Worm (Caenorhabditis elegans): Measurements from ENCODE around the gene F44B9.5.

F44B9.5 gene

DNA sequence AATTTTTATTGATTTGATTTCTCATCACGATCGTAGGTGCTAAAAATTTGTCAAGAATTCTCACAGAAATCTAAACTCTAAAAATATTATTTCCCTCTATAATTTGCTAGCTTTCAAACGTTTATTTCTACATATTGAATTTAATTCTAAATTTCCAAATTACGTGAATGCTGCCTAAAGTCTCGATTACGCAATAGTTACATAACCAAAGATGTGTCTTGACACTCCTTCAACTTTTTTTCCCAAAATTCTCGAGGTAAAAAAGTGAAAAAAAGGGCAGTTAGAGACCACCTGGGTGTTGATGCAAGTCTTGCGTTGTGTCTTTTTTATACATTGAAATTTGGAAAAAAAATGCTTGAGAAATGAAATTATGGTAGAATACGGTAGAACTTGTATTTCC lies 35.5 kb upstream of the F44B9.5 start:
- TF ChIP-seq Y95B8A.8 (GFP tag; IDR thresholded peaks at IDR 0.05), result no peak
- no peak for TF ChIP-seq rcor-1 (GFP tag; IDR thresholded peaks at IDR 0.05)
- no peak for TF ChIP-seq madf-6 (GFP tag; IDR thresholded peaks at IDR 0.05)
- TF ChIP-seq ztf-25 (GFP tag; IDR thresholded peaks at IDR 0.05), result no peak
- no peak for TF ChIP-seq fkh-3 (tag; optimal IDR thresholded peaks at IDR 0.05)
- no peak for TF ChIP-seq nfya-2 (GFP tag; IDR thresholded peaks at IDR 0.05)

DNA sequence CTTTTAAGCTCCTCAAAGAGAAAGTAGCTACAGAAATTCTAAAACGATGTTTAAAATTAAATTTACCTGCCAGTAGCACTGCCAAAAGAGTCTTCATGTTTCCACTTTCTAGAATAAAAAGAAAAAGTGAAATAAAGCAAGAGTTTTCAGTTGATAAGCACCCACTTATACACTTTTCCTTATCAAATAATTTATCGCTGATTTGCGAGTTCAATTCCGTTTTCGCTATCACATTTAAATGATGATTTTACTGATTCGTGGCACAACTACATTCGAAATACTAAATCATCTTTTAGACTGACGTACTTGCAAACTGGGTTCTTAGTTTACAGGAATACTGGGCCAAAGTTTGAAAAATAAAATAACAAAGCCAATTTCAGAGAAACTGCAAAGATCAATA lies 34.6 kb upstream of the F44B9.5 start, which contains the start of gene K12H4.7:
TSS of gene K12H4.7 (minus strand) at position 138 of the 400 bp plus-strand sequence.
- TF ChIP-seq F23B12.7 (tag; optimal IDR thresholded peaks at IDR 0.05; ENCODE audit: insufficient read depth) (no peak), let-607 (tag; optimal IDR thresholded peaks at IDR 0.05) (peak; percentile 6 to 61), let-526 (GFP tag; IDR thresholded peaks at IDR 0.05) (no peak), ets-4 (GFP tag; optimal IDR thresholded peaks at IDR 0.05) (peak; percentile 31), F49E8.2 (tag; optimal IDR thresholded peaks at IDR 0.05; ENCODE audit: insufficient read depth) (no peak), nhr-80 (tag; optimal IDR thresholded peaks at IDR 0.05) (peak; percentile 64), ceh-40 (GFP tag; IDR thresholded peaks at IDR 0.05) (no peak), ztf-28 (GFP tag; IDR thresholded peaks at IDR 0.05) (no peak), egl-44 (GFP tag; IDR thresholded peaks at IDR 0.05) (no peak)

ce11 chrIII:8047412-8047811 lies 31.1 kb upstream of the F44B9.5 start, which contains the start of gene K12H4.2:
K12H4.2 (plus strand) TSS chrIII:8047712.
- no peak for TF ChIP-seq ztf-22 (GFP tag; optimal IDR thresholded peaks at IDR 0.05)

DNA sequence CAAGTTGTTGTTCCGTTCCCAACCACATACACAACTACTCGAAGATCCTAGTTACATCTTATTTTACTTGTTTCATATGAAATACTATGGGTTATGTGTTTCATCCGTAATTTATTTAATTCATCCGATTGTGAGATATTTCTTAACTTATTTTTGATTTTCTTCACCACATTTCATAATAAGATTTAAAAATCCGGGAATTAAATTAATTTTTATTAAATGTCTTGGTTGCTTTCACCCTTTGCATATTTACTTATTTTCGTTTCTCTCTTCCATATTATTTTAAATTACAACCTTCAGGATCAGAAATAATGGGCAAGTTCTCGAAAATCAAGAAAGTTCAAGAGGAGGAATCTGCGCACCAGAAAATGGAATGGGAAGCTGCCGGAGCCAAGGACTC lies 29.4 kb upstream of the F44B9.5 start, which contains the start of gene K12H4.3:
TSS of gene K12H4.3 (plus strand) at position 301 of the 400 bp plus-strand sequence.
- TF ChIP-seq lsy-27 (tag; optimal IDR thresholded peaks at IDR 0.05; ENCODE audit: borderline replicate concordance, insufficient read depth) (no peak), atf-7 (tag; optimal IDR thresholded peaks at IDR 0.05) (no peak), ekl-4 (GFP tag; IDR thresholded peaks at IDR 0.05) (no peak)

DNA sequence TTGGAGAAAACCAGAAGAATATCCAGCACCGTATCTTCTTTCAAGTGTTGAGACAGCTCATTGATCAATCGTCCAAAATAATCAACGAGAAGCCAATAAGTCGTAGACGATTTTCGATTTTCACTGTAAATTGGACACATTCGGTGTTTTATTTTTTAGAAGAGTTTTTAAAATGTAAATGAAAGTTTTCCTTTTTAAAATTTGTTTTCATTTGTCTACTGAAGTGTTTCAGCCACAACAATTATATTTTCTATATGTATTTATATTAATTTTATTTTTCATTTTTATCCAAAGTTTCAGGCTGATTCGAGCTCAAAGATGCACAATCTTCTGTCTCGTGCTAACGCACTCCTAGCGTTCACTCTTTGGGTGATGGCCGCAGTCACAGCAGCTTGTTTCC lies 28.4 kb upstream of the F44B9.5 start, which contains the start of gene spcs-3:
TSS of gene spcs-3 (plus strand) at position 301 of the 400 bp plus-strand sequence.
- TF ChIP-seq B0336.3 (GFP tag; IDR thresholded peaks at IDR 0.05), result 0 out of 2 replicates have a peak, but pooled peaks have one; percentile 22
- no peak for TF ChIP-seq madf-6 (GFP tag; IDR thresholded peaks at IDR 0.05)

DNA sequence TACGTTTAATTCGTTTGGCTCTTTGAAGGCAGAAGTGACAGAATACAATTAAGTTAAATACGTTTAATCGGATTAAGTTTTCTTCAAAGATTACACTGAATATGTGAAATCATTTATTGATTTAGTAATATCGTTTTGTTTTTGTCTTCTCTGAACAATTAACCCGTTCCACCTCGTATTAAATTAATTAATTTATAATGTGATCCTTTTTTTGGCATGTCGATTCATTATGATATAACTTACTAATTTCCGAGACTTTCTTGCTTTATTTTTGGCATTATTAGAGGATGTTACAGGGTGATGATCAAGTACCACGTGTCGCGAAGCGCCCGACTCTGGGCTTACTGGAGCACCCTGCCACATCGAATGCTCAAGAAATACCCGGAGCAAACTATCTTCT lies 27.8 kb upstream of the F44B9.5 start, which contains the start of gene K12H4.5:
TSS of gene K12H4.5 (plus strand) at position 301 of the 400 bp plus-strand sequence.
- no peak for TF ChIP-seq aptf-2 (GFP tag; conservative IDR thresholded peaks at IDR 0.05)
- TF ChIP-seq snpc-1.1 (tag; optimal IDR thresholded peaks at IDR 0.05; ENCODE audit: insufficient read depth), result no peak
- no peak for TF ChIP-seq hrde-1 (tag; optimal IDR thresholded peaks at IDR 0.05; ENCODE audit: borderline replicate concordance)
- TF ChIP-seq ccch-3 (GFP tag; optimal IDR thresholded peaks at IDR 0.05), result no peak
- TF ChIP-seq nfyb-1 (GFP tag; IDR thresholded peaks at IDR 0.05), result no peak
- TF ChIP-seq sea-2 (GFP tag; IDR thresholded peaks at IDR 0.05), result no peak
- TF ChIP-seq ztf-6 (GFP tag; IDR thresholded peaks at IDR 0.05), result no peak
- TF ChIP-seq zfh-2 (GFP tag; conservative IDR thresholded peaks at IDR 0.05), result no peak
- TF ChIP-seq rec-8 (tag; optimal IDR thresholded peaks at IDR 0.05), result no peak
- TF ChIP-seq rpc-1 (optimal IDR thresholded peaks at IDR 0.05), result no peak
- no peak for TF ChIP-seq rpc-1 (tag; optimal IDR thresholded peaks at IDR 0.05)
- TF ChIP-seq efl-1 (GFP tag; optimal IDR thresholded peaks at IDR 0.05), result no peak
- TF ChIP-seq ceh-40 (GFP tag; IDR thresholded peaks at IDR 0.05), result no peak
- no peak for TF ChIP-seq nfya-1 (tag; optimal IDR thresholded peaks at IDR 0.05; ENCODE audit: borderline replicate concordance, insufficient read depth)
- no peak for TF ChIP-seq B0261.1 (tag; optimal IDR thresholded peaks at IDR 0.05)
- no peak for TF ChIP-seq B0019.2 (GFP tag; conservative IDR thresholded peaks at IDR 0.05)
- no peak for TF ChIP-seq let-607 (tag; optimal IDR thresholded peaks at IDR 0.05)
- TF ChIP-seq F57C9.4 (tag; optimal IDR thresholded peaks at IDR 0.05), result no peak
- TF ChIP-seq Y53G8AR.9 (GFP tag; conservative IDR thresholded peaks at IDR 0.05), result no peak
